Worm (Caenorhabditis elegans) whole organism, mixed stage, embryonic: Measurements from ENCODE around the gene rars-1.

Source experiments
- blmp-1 ChIP-seq: fragments of 150-350 bp; optimal IDR thresholded peaks from 2 replicates; lab custom pipeline; 2014; ENCODE audit warnings: missing biosample characterization, missing genetic modification characterization
- ces-1 ChIP-seq: fragments of 150-350 bp; optimal IDR thresholded peaks from 2 replicates; lab custom pipeline; 2014; ENCODE audit warnings: missing biosample characterization, missing genetic modification reagents, missing genetic modification characterization
- flh-1 ChIP-seq: fragments of 200-800 bp; sonication (Bioruptor generic); optimal IDR thresholded peaks from 2 replicates; lab custom pipeline; 2018; ENCODE audit warnings: mild to moderate bottlenecking, missing genetic modification characterization, moderate library complexity, missing compliant biosample characterization
- nhr-2 ChIP-seq: fragments of 150-350 bp; optimal IDR thresholded peaks from 2 replicates; lab custom pipeline; 2014; ENCODE audit warnings: missing biosample characterization, missing genetic modification characterization
- nhr-237 ChIP-seq: fragments of 150-350 bp; optimal IDR thresholded peaks from 2 replicates; lab custom pipeline; 2014; ENCODE audit warnings: missing biosample characterization, missing genetic modification characterization
- nhr-76 ChIP-seq: sonication (generic microtip); optimal IDR thresholded peaks from 2 replicates; lab custom pipeline; 2017; ENCODE audit warnings: missing biosample characterization, missing genetic modification characterization
- pha-4 ChIP-seq: fragments of 150-350 bp; optimal IDR thresholded peaks from 2 replicates; lab custom pipeline; 2018; ENCODE audit warnings: missing biosample characterization, missing genetic modification reagents, missing genetic modification characterization
- snpc-4 ChIP-seq: fragments of 150-350 bp; optimal IDR thresholded peaks from 2 replicates; lab custom pipeline; 2014; ENCODE audit warnings: missing biosample characterization, missing genetic modification characterization
- unc-39 ChIP-seq: fragments of 150-350 bp; optimal IDR thresholded peaks from 2 replicates; lab custom pipeline; 2014; ENCODE audit warnings: missing biosample characterization, missing genetic modification characterization
- unc-62 ChIP-seq: fragments of 150-350 bp; optimal IDR thresholded peaks from 2 replicates; lab custom pipeline; 2014; ENCODE audit warnings: missing biosample characterization, missing genetic modification reagents, missing genetic modification characterization
- ztf-11 ChIP-seq: fragments of 150-350 bp; optimal IDR thresholded peaks from 2 replicates; lab custom pipeline; 2014; ENCODE audit warnings: missing biosample characterization, missing genetic modification characterization

DNA sequence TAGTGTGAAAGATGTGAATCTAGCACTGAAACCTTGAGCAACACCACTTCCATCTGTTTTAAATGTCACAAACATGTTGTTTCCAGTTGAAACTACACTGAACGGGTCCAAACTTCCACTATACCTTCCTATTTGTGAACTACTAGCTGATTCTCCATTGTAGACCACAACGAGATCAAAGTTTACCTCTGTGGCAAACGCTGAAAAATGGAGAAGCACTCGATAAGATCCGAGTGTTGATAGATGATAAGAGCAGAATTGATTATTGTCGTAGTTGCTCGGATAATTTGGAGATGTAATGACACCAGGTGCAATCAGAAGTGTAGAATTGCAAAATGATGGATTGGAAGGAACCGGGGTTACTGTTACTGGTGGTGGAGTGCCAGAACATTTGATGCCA is 35.0 kb downstream of the rars-1 start:
- TF ChIP-seq snpc-4 (tag; lab: Kevin White, UChicago) (no peak), nhr-76 (tag; lab: Kevin White, UChicago) (no peak), unc-62 (GFP tag; lab: Kevin White, UChicago) (no peak), ces-1 (GFP tag; lab: Kevin White, UChicago) (no peak), flh-1 (GFP tag; lab: Kevin White, UChicago) (no peak), ztf-11 (no peak), unc-39 (tag; lab: Kevin White, UChicago) (no peak), nhr-2 (no peak), pha-4 (tag; lab: Kevin White, UChicago) (no peak), nhr-237 (tag; lab: Kevin White, UChicago) (no peak), blmp-1 (no peak)
